Fruit fly (Drosophila melanogaster): ENCODE results near the gene CG43732.

The CG43732 gene

DNA sequence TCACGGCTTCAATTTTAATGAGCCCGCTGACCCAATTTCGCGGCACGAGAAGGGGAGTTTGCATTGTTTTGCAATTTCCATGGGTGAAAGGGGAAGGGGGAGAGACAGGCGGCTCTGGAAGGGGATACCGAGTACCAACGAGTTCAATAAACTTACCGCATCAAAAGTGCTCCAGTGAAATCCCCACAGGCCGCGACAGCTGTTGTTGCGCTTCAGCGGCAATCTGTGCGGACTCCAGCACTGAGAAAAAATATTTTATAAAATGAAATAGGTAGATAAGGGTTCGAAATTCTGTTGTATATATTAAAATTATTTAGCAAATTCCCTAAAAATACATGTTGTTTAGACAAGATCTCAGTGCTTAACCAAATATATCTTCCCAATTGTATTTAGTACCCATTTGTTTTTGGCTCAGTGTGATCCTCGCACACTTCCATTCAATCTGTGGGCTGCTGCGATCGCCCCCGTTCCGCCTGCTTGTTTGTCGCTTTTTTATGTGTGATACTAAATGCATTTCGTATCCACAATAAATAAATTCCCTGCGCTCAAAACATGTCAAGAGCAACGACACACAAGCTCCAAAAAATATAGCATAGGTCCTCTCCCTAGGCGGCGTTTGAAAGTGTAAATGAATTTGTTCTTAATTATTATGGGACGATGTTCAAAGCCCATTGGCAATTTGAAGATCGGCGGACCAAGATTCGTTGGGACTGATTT lies 45.7 kb downstream of the CG43732 start (continued):
- TF ChIP-seq knrl (GFP tag; IDR thresholded peaks at IDR 0.05; ENCODE audit: partially characterized antibody) (no peak), ap (GFP tag; IDR thresholded peaks at IDR 0.05) (peak; percentile 81), Ptx1 (GFP tag; IDR thresholded peaks at IDR 0.05) (peak; percentile 82), gsb-n (tag; optimal IDR thresholded peaks at IDR 0.05) (peak; percentile 74), CG12391 (tag; optimal IDR thresholded peaks at IDR 0.05) (peak; percentile 86), row (GFP tag; IDR thresholded peaks at IDR 0.05) (peak; percentile 84), ase (GFP tag; IDR thresholded peaks at IDR 0.05) (peak; percentile 88), CG15696 (tag; optimal IDR thresholded peaks at IDR 0.05) (peak; percentile 40), CG18011 (GFP tag; optimal IDR thresholded peaks at IDR 0.05) (no peak), CG10431 (GFP tag; optimal IDR thresholded peaks at IDR 0.05) (peak; percentile 58), stc (GFP tag; IDR thresholded peaks at IDR 0.05) (peak; percentile 85), CG10959 (GFP tag; IDR thresholded peaks at IDR 0.05) (peak; percentile 60; the same call in 1 of the 2 replicates), CG18764 (GFP tag; optimal IDR thresholded peaks at IDR 0.05) (peak; percentile 74), CG12299 (tag; optimal IDR thresholded peaks at IDR 0.05) (peak; percentile 30), CG17802 (tag; optimal IDR thresholded peaks at IDR 0.05) (peak; percentile 29), CG3847 (GFP tag; IDR thresholded peaks at IDR 0.05) (0 out of 2 replicates have a peak, but pooled peaks have one; percentile 22), fd64A (GFP tag; optimal IDR thresholded peaks at IDR 0.05) (peak; percentile 64), crc (GFP tag; optimal IDR thresholded peaks at IDR 0.05) (peak; percentile 35), CG1024 (GFP tag; IDR thresholded peaks at IDR 0.05) (peak; percentile 83), zf30C (GFP tag; optimal IDR thresholded peaks at IDR 0.05) (peak; percentile 28), grn (GFP tag; optimal IDR thresholded peaks at IDR 0.05) (no peak), D19A (tag; optimal IDR thresholded peaks at IDR 0.05) (peak; percentile 77), sqz (GFP tag; optimal IDR thresholded peaks at IDR 0.05) (peak; percentile 28), CG12942 (GFP tag; optimal IDR thresholded peaks at IDR 0.05) (peak; percentile 63), CG32767 (GFP tag; IDR thresholded peaks at IDR 0.05) (peak; percentile 75), CG6654 (GFP tag; optimal IDR thresholded peaks at IDR 0.05) (peak; percentile 65), Meics (GFP tag; optimal IDR thresholded peaks at IDR 0.05) (peak; percentile 2), CG7786 (GFP tag; optimal IDR thresholded peaks at IDR 0.05) (peak; percentile 27), CG6689 (GFP tag; IDR thresholded peaks at IDR 0.05) (peak; percentile 86), CG13287 (GFP tag; IDR thresholded peaks at IDR 0.05; ENCODE audit: partially characterized antibody) (no peak), CoRest (tag; optimal IDR thresholded peaks at IDR 0.05) (peak; percentile 81), bsh (GFP tag; optimal IDR thresholded peaks at IDR 0.05) (peak; percentile 65 to 92), CG6765 (GFP tag; optimal IDR thresholded peaks at IDR 0.05) (no peak), CG4282 (GFP tag; optimal IDR thresholded peaks at IDR 0.05) (peak; percentile 34), Blimp-1 (GFP tag; optimal IDR thresholded peaks at IDR 0.05) (peak; percentile 88), CG4617 (GFP tag; optimal IDR thresholded peaks at IDR 0.05; ENCODE audit: borderline replicate concordance) (peak; percentile 39), CG11695 (GFP tag; IDR thresholded peaks at IDR 0.05) (peak; percentile 62; the same call in 2 of the 3 replicates), eyg (GFP tag; optimal IDR thresholded peaks at IDR 0.05) (peak; percentile 33), CG31365 (tag; optimal IDR thresholded peaks at IDR 0.05) (no peak), Nf-YB (GFP tag; optimal IDR thresholded peaks at IDR 0.05) (peak; percentile 44), CG4328 (GFP tag; optimal IDR thresholded peaks at IDR 0.05) (peak; percentile 22), CG11085 (GFP tag; IDR thresholded peaks at IDR 0.05) (no peak), ssp (GFP tag; IDR thresholded peaks at IDR 0.05) (peak; percentile 61), CG17612 (GFP tag; IDR thresholded peaks at IDR 0.05) (0 out of 2 replicates have a peak, but pooled peaks have one; percentile 27), hbn (GFP tag; IDR thresholded peaks at IDR 0.05; ENCODE audit: partially characterized antibody) (no peak), ERR (GFP tag; optimal IDR thresholded peaks at IDR 0.05) (no peak), hth (optimal IDR thresholded peaks at IDR 0.05) (no peak), Xrp1 (GFP tag; IDR thresholded peaks at IDR 0.05) (peak; percentile 86), CG30431 (GFP tag; optimal IDR thresholded peaks at IDR 0.05) (peak; percentile 56)
